Worm (Caenorhabditis elegans): ENCODE results near the gene F28B12.6.

- TF ChIP-seq fkh-4 (tag; optimal IDR thresholded peaks at IDR 0.05; ENCODE audit: borderline replicate concordance) (no peak), jun-1 (tag; optimal IDR thresholded peaks at IDR 0.05) (peak; percentile 23), zag-1 (tag; optimal IDR thresholded peaks at IDR 0.05) (no peak), lsy-2 (tag; optimal IDR thresholded peaks at IDR 0.05) (no peak), sox-4 (tag; optimal IDR thresholded peaks at IDR 0.05) (no peak), egl-13 (tag; optimal IDR thresholded peaks at IDR 0.05) (no peak), ama-1 (optimal IDR thresholded peaks at IDR 0.05) (no peak), tbx-2 (tag; optimal IDR thresholded peaks at IDR 0.05) (no peak), nhr-84 (tag; optimal IDR thresholded peaks at IDR 0.05) (no peak), nhr-11 (tag; optimal IDR thresholded peaks at IDR 0.05) (no peak), nhr-12 (tag; optimal IDR thresholded peaks at IDR 0.05) (no peak), nhr-237 (tag; optimal IDR thresholded peaks at IDR 0.05) (no peak)
Observed at ce11 chrII:5901407-5902026, 39.1 kb upstream of the F28B12.6 start.
